Fruit fly (Drosophila melanogaster): Measurements from ENCODE around the gene Nrg.

The Nrg gene

DNA sequence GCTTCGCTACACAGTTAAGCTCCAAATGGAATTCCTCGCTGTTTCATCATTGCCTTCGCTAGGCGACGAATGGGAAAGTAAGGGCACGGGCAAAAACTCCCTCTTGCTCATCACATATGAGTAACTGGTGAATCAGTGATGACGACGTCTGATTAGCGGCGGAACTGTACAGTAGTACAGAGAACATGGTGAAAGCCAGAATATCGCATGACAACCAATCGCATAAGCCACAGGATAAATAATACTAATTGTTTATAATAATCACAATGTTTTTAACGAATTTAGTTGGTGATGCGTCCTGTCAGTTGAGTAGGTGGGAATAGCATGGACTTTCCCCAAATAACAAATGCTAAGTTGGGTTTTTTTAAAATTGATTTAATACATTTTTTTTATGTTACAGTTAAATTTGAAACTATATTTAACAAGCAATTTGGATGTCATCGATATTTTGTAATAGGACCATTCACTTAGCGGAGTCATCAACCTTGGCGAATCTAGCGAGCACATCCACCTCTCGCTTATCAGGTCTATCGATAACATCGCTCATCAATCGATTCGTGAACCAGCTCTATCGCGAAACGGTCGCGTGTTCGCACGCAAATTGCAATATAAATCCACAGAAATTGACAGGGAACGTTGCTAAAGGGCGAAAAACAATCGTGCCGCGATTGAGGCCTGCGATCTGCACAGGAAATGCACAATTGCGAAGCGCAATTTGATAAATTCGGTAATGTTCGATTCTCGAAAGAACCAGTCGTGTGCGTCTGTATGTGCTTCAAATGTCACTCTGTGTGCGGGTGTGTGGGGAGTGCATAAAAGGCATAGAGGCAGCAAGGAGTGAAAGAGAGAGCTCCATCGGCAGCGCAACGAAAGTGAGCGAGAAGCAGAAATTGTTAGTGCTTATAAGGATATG lies 43.2 kb downstream of the Nrg start, which contains the start of the genes CG12112 and Trf4-1 (continued):
- no peak for TF ChIP-seq CG8359 (GFP tag; optimal IDR thresholded peaks at IDR 0.05; ENCODE audit: borderline replicate concordance)
- TF ChIP-seq Bgb (GFP tag; IDR thresholded peaks at IDR 0.05; ENCODE audit: partially characterized antibody), result peak; percentile 83
- no peak for TF ChIP-seq trh (GFP tag; optimal IDR thresholded peaks at IDR 0.05)
- TF ChIP-seq en (GFP tag; optimal IDR thresholded peaks at IDR 0.05), result no peak
- no peak for TF ChIP-seq CG6689 (GFP tag; IDR thresholded peaks at IDR 0.05)
- no peak for TF ChIP-seq CG12071 (GFP tag; optimal IDR thresholded peaks at IDR 0.05)
- no peak for TF ChIP-seq CG31365 (tag; optimal IDR thresholded peaks at IDR 0.05)
- no peak for TF ChIP-seq fd96Cb (tag; optimal IDR thresholded peaks at IDR 0.05)
- TF ChIP-seq CG32772 (GFP tag; IDR thresholded peaks at IDR 0.05), result no peak
- TF ChIP-seq stc (GFP tag; IDR thresholded peaks at IDR 0.05), result no peak
- TF ChIP-seq HmgD (GFP tag; optimal IDR thresholded peaks at IDR 0.05), result peak; percentile 48
- peak; percentile 64; the same call in 1 of the 3 replicates for TF ChIP-seq jigr1 (GFP tag; IDR thresholded peaks at IDR 0.05)
- TF ChIP-seq CG17359 (tag; optimal IDR thresholded peaks at IDR 0.05), result no peak
- no peak for TF ChIP-seq CG4424 (GFP tag; optimal IDR thresholded peaks at IDR 0.05)
- TF ChIP-seq fu2 (GFP tag; optimal IDR thresholded peaks at IDR 0.05), result no peak
- peak; percentile 49 for TF ChIP-seq Hmr (GFP tag; optimal IDR thresholded peaks at IDR 0.05)
- TF ChIP-seq CG13296 (GFP tag; optimal IDR thresholded peaks at IDR 0.05), result no peak
- TF ChIP-seq Side (GFP tag; optimal IDR thresholded peaks at IDR 0.05), result no peak
- no peak for TF ChIP-seq CG33557 (GFP tag; optimal IDR thresholded peaks at IDR 0.05)
- TF ChIP-seq CG8944 (GFP tag; optimal IDR thresholded peaks at IDR 0.05), result no peak
- TF ChIP-seq NC2α (GFP tag; optimal IDR thresholded peaks at IDR 0.05), result no peak
- TF ChIP-seq Lpt (GFP tag; optimal IDR thresholded peaks at IDR 0.05), result no peak
- TF ChIP-seq Gsc (GFP tag; IDR thresholded peaks at IDR 0.05), result no peak
- peak; percentile 36 for TF ChIP-seq CG2712 (tag; optimal IDR thresholded peaks at IDR 0.05)
- no peak for TF ChIP-seq Trl (optimal IDR thresholded peaks at IDR 0.05)
- peak; percentile 12 for TF ChIP-seq Trl (GFP tag; optimal IDR thresholded peaks at IDR 0.05)
- TF ChIP-seq gt (GFP tag; IDR thresholded peaks at IDR 0.05), result no peak
- no peak for TF ChIP-seq dimm (GFP tag; IDR thresholded peaks at IDR 0.05)
- no peak for TF ChIP-seq Awh (GFP tag; IDR thresholded peaks at IDR 0.05)
- TF ChIP-seq unc-4 (GFP tag; IDR thresholded peaks at IDR 0.05; ENCODE audit: partially characterized antibody), result peak; percentile 77
- peak; percentile 80 for TF ChIP-seq pita (GFP tag; optimal IDR thresholded peaks at IDR 0.05)
- TF ChIP-seq CG15269 (tag; optimal IDR thresholded peaks at IDR 0.05), result no peak
- no peak for TF ChIP-seq eve (GFP tag; optimal IDR thresholded peaks at IDR 0.05)
- TF ChIP-seq Hr39 (optimal IDR thresholded peaks at IDR 0.05), result no peak
- no peak for TF ChIP-seq gro (GFP tag; optimal IDR thresholded peaks at IDR 0.05)
- no peak for TF ChIP-seq Dip2 (GFP tag; IDR thresholded peaks at IDR 0.05)
- TF ChIP-seq gem (tag; optimal IDR thresholded peaks at IDR 0.05), result peak; percentile 27
- TF ChIP-seq CG11560 (tag; IDR thresholded peaks at IDR 0.05), result peak; percentile 48; the same call in 2 of the 3 replicates
- peak; percentile 9 to 31 for TF ChIP-seq Hr51 (GFP tag; optimal IDR thresholded peaks at IDR 0.05)
- no peak for TF ChIP-seq Lim3 (GFP tag; IDR thresholded peaks at IDR 0.05)
- no peak for TF ChIP-seq CG42726 (GFP tag; IDR thresholded peaks at IDR 0.05; ENCODE audit: partially characterized antibody)
- peak; percentile 49 for TF ChIP-seq trem (tag; optimal IDR thresholded peaks at IDR 0.05)
- TF ChIP-seq kah (GFP tag; optimal IDR thresholded peaks at IDR 0.05), result no peak
- TF ChIP-seq mld (GFP tag; IDR thresholded peaks at IDR 0.05; ENCODE audit: partially characterized antibody), result no peak
